Worm (Caenorhabditis elegans): ENCODE results near the gene F38E9.1.

- TF ChIP-seq ceh-82 (tag; optimal IDR thresholded peaks at IDR 0.05) (no peak), ztf-11 (tag; optimal IDR thresholded peaks at IDR 0.05) (no peak), zag-1 (tag; optimal IDR thresholded peaks at IDR 0.05) (no peak), nhr-23 (tag; optimal IDR thresholded peaks at IDR 0.05) (no peak), aly-2 (tag; optimal IDR thresholded peaks at IDR 0.05) (no peak), mdl-1 (tag; optimal IDR thresholded peaks at IDR 0.05) (no peak), unc-62 (GFP tag; optimal IDR thresholded peaks at IDR 0.05) (no peak), F13H6.1 (tag; optimal IDR thresholded peaks at IDR 0.05) (no peak), skn-1 (tag; optimal IDR thresholded peaks at IDR 0.05) (no peak), ama-1 (optimal IDR thresholded peaks at IDR 0.05) (no peak), nhr-21 (tag; optimal IDR thresholded peaks at IDR 0.05) (no peak), ZK546.5 (tag; optimal IDR thresholded peaks at IDR 0.05) (no peak), ztf-4 (tag; optimal IDR thresholded peaks at IDR 0.05) (no peak)
These were observed 19.9 kb downstream of the F38E9.1 start for ce11 chrX:16490753-16491152.

Data from whole organism, L2 larva.